Worm (Caenorhabditis elegans): Measurements from ENCODE around the gene F42E8.1.

F42E8.1 gene

DNA sequence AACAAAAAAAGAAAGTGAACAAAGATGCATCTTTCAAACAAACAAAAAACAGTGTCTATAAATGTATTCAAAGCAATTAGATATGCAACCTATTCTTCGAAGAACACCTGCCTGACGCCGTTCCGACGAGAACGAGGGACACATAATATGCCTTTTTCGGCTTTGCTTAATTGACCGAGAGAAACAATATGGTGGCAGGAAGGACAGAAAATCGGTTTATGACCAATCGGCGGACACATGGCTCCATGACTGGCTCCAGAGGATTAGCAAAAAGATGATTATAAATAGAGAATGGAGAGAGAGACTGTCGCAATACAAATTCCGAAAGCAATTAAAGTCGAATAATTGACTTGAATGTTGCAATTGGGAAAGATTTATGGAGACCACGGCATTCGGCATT, 43.7 kb upstream of the F42E8.1 start:
- no peak for TF ChIP-seq F26F4.8 (GFP tag; conservative IDR thresholded peaks at IDR 0.05)
- TF ChIP-seq aha-1 (tag): peak; percentile 65

ce11 chrV:13018761-13019160, 43.2 kb upstream of the F42E8.1 start, which contains the start of gene fmi-1:
Gene fmi-1, plus strand, starts transcription at chrV:13019061.
- TF ChIP-seq aha-1 (tag) (peak; percentile 49), lin-39 (tag; optimal IDR thresholded peaks at IDR 0.05) (no peak), nhr-11 (tag; optimal IDR thresholded peaks at IDR 0.05) (no peak)

DNA sequence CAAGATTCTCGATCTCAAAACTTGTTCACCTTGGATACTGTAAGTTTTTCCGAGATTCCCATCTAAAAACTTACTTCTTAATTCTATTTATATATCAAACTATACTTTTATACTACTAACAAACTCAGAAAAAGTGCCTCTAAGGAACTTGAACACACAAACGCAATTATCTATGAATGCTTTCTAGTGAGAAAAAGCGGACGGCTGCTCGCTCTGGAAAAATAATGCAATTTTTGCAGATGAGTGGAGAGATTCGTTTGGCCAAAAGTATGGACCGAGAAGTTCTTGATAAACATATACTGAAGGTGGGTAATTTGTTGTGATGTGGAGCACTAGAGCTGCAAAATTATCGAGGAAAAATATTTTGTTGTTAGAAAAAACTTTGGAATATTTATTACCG, 41.9 kb upstream of the F42E8.1 start:
- TF ChIP-seq mep-1 (tag; optimal IDR thresholded peaks at IDR 0.05): no peak
- peak; percentile 86 for TF ChIP-seq ces-1 (GFP tag; optimal IDR thresholded peaks at IDR 0.05)

- no peak for TF ChIP-seq ZK337.2 (GFP tag; IDR thresholded peaks at IDR 0.05)
- TF ChIP-seq R02D3.7 (tag; optimal IDR thresholded peaks at IDR 0.05): no peak
- TF ChIP-seq hmg-1.1 (GFP tag; IDR thresholded peaks at IDR 0.05): no peak
- TF ChIP-seq nhr-28 (tag; optimal IDR thresholded peaks at IDR 0.05): no peak
- TF ChIP-seq sdz-12 (GFP tag; optimal IDR thresholded peaks at IDR 0.05): no peak
- TF ChIP-seq T26A8.4 (GFP tag; IDR thresholded peaks at IDR 0.05): no peak
- no peak for TF ChIP-seq Y5F2A.4 (GFP tag; optimal IDR thresholded peaks at IDR 0.05)
- no peak for TF ChIP-seq ces-1 (GFP tag; optimal IDR thresholded peaks at IDR 0.05)
- TF ChIP-seq aha-1 (tag): no peak
- no peak for TF ChIP-seq snpc-1.2 (GFP tag; IDR thresholded peaks at IDR 0.05)
- no peak for TF ChIP-seq Y75B8A.6 (GFP tag; IDR thresholded peaks at IDR 0.05)
- TF ChIP-seq daf-12 (tag; optimal IDR thresholded peaks at IDR 0.05): no peak
- no peak for TF ChIP-seq fos-1 (tag; optimal IDR thresholded peaks at IDR 0.05)
- no peak for TF ChIP-seq dmd-9 (GFP tag; IDR thresholded peaks at IDR 0.05)
- no peak for TF ChIP-seq ztf-7 (tag; optimal IDR thresholded peaks at IDR 0.05)
Measured at ce11 chrV:13020638-13021037, 41.3 kb upstream of the F42E8.1 start.

DNA sequence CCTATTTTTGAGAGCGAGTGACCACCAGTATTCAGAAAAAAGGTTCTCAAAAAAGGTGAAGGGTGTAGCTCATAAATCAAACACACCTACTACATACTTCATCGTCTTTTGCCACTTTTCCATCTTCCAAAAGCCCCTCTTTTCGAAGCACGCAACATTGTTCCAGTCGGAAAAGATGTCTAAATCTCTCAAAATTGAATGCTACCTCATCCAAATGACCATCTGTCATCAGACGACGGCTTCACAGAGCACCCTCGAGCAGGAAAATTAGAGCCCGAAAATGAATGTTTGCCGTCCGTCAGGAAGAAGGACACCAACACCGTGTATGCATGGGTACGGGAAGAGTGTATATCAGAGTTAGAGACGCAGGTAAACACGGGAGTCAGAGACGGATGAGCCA, 40.4 kb upstream of the F42E8.1 start:
- TF ChIP-seq rbr-2 (tag; optimal IDR thresholded peaks at IDR 0.05) (no peak), unc-62 (GFP tag; optimal IDR thresholded peaks at IDR 0.05 in 1 of 2) (peak in 1 of 2 experiments; percentile 87), unc-62 (tag; optimal IDR thresholded peaks at IDR 0.05) (no peak)

ce11 chrV:13022265-13022664, 39.7 kb upstream of the F42E8.1 start:
- peak; percentile 68 for TF ChIP-seq aha-1 (tag)
- no peak for TF ChIP-seq ama-1 (optimal IDR thresholded peaks at IDR 0.05)
- TF ChIP-seq aly-2 (tag; optimal IDR thresholded peaks at IDR 0.05): no peak
- no peak for TF ChIP-seq zfp-2 (tag; optimal IDR thresholded peaks at IDR 0.05)

- TF ChIP-seq jun-1 (tag; optimal IDR thresholded peaks at IDR 0.05): no peak
- TF ChIP-seq pha-4 (GFP tag; IDR thresholded peaks at IDR 0.05): no peak
- TF ChIP-seq pha-4 (tag; optimal IDR thresholded peaks at IDR 0.05): no peak
- TF ChIP-seq zfp-3 (GFP tag; conservative IDR thresholded peaks at IDR 0.05): no peak
- peak in 1 of 2 experiments; percentile 36 for TF ChIP-seq unc-62 (GFP tag; optimal IDR thresholded peaks at IDR 0.05 in 1 of 2)
- no peak for TF ChIP-seq unc-62 (tag; optimal IDR thresholded peaks at IDR 0.05)
Measured at ce11 chrV:13024499-13024898, 37.4 kb upstream of the F42E8.1 start.

DNA sequence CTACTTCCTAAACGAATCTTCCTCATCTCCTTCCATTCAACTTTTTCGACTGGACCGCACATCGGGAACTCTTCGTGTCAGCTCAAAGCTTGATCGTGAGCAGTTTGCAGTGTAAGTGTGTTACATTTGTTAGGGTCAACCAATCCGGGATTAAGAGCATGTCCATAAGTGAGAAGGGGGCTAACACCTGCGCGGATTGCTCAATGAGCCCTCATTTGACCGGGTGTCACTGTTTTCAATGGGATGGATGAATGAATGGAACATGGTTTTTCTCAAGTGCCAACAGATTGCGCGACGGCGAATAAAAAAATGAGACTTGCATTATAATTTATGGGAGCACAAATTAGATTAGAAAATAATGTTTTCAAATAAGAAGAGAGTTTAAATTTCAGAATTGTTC, 36.7 kb upstream of the F42E8.1 start:
- TF ChIP-seq F44E2.7 (GFP tag; IDR thresholded peaks at IDR 0.05) (no peak), fkh-10 (GFP tag; optimal IDR thresholded peaks at IDR 0.05) (peak; percentile 41)

Measured in whole organism, L4 larva.